Worm (Caenorhabditis elegans): Measurements from ENCODE around the gene rme-6.

The rme-6 gene

DNA sequence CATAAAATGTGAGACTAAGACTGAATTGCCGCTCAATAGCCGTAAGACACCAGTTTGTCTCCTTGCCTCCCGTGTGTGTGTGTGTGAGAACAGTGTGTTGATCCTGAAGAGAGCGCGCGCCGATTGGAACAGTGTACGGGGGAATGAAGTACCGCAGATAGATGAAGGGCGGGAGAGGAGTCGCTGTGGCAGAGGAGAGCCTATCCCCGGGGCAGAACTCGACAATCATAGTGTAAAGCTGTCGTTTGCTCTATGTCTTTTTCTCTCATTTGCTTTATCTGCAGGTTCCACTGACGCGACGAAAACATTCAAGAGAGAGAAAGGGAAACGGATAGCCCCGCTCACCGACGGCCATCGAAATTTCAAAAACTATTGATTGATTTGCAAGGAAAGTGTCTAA lies 15.0 kb upstream of the rme-6 start:
- peak; percentile 6 for TF ChIP-seq C34F6.9 (tag; optimal IDR thresholded peaks at IDR 0.05)
- TF ChIP-seq sma-9 (GFP tag; optimal IDR thresholded peaks at IDR 0.05): peak; percentile 48
- no peak for TF ChIP-seq sma-9 (tag; optimal IDR thresholded peaks at IDR 0.05)
- no peak for TF ChIP-seq nhr-21 (tag; optimal IDR thresholded peaks at IDR 0.05)
- peak; percentile 71 for TF ChIP-seq F13H6.1 (tag; optimal IDR thresholded peaks at IDR 0.05)

DNA sequence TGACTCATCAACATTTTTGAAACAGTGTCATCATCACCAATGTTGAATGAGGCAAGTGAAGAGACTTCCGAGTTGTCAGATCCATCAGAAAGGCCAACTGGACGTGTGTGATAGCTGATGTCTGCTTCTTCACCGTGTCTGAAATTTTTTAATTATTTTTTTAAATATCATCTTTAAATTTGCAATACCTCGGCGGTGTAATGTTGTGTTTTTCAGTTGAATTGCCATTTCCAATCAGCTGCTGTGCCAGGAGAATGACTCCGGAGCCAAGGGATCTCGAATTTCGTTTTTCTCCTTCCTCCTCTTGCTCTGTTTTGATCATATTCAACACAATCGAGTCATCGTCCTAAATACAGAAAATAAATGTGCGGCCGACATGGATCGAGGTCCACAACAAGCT lies 12.0 kb upstream of the rme-6 start:
- no peak for TF ChIP-seq nhr-77 (tag; optimal IDR thresholded peaks at IDR 0.05)
- no peak for TF ChIP-seq aly-2 (tag; optimal IDR thresholded peaks at IDR 0.05)
- no peak for TF ChIP-seq nhr-23 (tag; optimal IDR thresholded peaks at IDR 0.05)
- TF ChIP-seq R02D3.7 (tag; optimal IDR thresholded peaks at IDR 0.05): no peak
- no peak for TF ChIP-seq nhr-11 (tag; optimal IDR thresholded peaks at IDR 0.05)
- TF ChIP-seq dmd-4 (tag; optimal IDR thresholded peaks at IDR 0.05): no peak
- TF ChIP-seq fos-1 (tag; optimal IDR thresholded peaks at IDR 0.05): no peak
- TF ChIP-seq alr-1 (tag; optimal IDR thresholded peaks at IDR 0.05): no peak
- TF ChIP-seq sem-4 (tag; optimal IDR thresholded peaks at IDR 0.05): no peak
- no peak for TF ChIP-seq elt-3 (tag; optimal IDR thresholded peaks at IDR 0.05)

DNA sequence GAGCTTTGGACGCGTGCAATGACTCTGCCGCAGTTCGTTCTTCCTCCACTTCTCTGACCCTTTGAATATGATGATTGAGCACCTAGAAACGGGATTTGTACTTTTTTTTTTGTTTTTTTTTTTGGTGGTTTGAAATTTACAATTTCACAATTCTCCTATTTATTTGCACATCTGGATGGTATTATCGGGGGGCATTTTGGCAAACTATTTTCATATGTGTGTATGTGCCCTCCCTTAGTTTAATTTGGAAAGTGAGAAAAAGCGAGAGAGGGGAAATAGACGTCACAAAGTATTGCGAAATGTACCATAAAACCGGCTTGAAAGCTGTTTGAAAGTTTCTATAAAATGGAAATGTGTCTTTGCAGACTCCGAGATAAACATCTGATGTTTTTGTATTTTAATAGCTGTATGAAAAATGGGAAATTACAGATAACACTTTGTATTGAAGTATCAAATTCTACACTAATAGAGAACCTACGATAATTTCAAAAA lies 10.5 kb upstream of the rme-6 start:
- no peak for TF ChIP-seq mbf-1 (tag; optimal IDR thresholded peaks at IDR 0.05)
- peak; percentile 13 for TF ChIP-seq sem-4 (tag; optimal IDR thresholded peaks at IDR 0.05)
- TF ChIP-seq ztf-4 (tag; optimal IDR thresholded peaks at IDR 0.05): no peak
- TF ChIP-seq sma-9 (GFP tag; optimal IDR thresholded peaks at IDR 0.05): peak; percentile 6
- TF ChIP-seq sma-9 (tag; optimal IDR thresholded peaks at IDR 0.05): no peak
- TF ChIP-seq nhr-25 (tag; optimal IDR thresholded peaks at IDR 0.05): peak; percentile 57
- TF ChIP-seq nhr-12 (tag; optimal IDR thresholded peaks at IDR 0.05): no peak
- peak; percentile 9 for TF ChIP-seq unc-55 (GFP tag; optimal IDR thresholded peaks at IDR 0.05)

DNA sequence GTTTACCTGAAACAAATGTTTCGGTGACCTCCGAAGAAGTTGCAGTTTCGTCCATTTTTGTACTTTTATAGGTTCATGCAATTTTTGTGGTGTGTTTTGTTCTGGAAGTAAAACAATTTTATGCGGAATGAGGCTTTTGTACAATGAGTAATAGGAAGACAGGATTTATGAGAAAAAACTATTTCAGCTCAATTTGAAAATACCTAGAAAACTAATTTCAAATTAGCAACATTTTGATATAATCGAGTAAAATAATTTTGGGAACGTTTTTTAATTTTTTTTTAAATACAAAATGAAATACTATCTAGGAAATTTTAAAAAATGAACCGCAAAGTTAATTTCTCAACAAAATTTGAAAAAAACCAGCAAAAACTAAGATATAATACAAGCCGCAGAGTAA lies 8.9 kb upstream of the rme-6 start, which contains the start of gene rei-2:
rei-2 (minus strand) TSS at position 101 of the 400 bp plus-strand sequence.
- no peak for TF ChIP-seq F13H6.1 (tag; optimal IDR thresholded peaks at IDR 0.05)
- no peak for TF ChIP-seq ztf-11 (tag; optimal IDR thresholded peaks at IDR 0.05)
- TF ChIP-seq fos-1 (tag; optimal IDR thresholded peaks at IDR 0.05): no peak
- TF ChIP-seq ZK546.5 (tag; optimal IDR thresholded peaks at IDR 0.05): no peak
- TF ChIP-seq sma-3 (GFP tag; optimal IDR thresholded peaks at IDR 0.05): no peak
- no peak for TF ChIP-seq unc-62 (GFP tag; optimal IDR thresholded peaks at IDR 0.05)
- no peak for TF ChIP-seq lin-13 (GFP tag; optimal IDR thresholded peaks at IDR 0.05)
- TF ChIP-seq crh-2 (tag; optimal IDR thresholded peaks at IDR 0.05): no peak
- no peak for TF ChIP-seq egl-27 (tag; optimal IDR thresholded peaks at IDR 0.05)
- TF ChIP-seq peb-1 (tag; optimal IDR thresholded peaks at IDR 0.05): no peak
- no peak for TF ChIP-seq gmeb-1 (tag; optimal IDR thresholded peaks at IDR 0.05)
- no peak for TF ChIP-seq nhr-25 (tag; optimal IDR thresholded peaks at IDR 0.05)
- TF ChIP-seq lsy-2 (tag; optimal IDR thresholded peaks at IDR 0.05): no peak
- TF ChIP-seq ceh-82 (tag; optimal IDR thresholded peaks at IDR 0.05): no peak
- TF ChIP-seq mbf-1 (tag; optimal IDR thresholded peaks at IDR 0.05): no peak
- no peak for TF ChIP-seq aly-2 (tag; optimal IDR thresholded peaks at IDR 0.05)
- no peak for TF ChIP-seq nhr-237 (tag; optimal IDR thresholded peaks at IDR 0.05)
- TF ChIP-seq mab-5 (tag; optimal IDR thresholded peaks at IDR 0.05): no peak

DNA sequence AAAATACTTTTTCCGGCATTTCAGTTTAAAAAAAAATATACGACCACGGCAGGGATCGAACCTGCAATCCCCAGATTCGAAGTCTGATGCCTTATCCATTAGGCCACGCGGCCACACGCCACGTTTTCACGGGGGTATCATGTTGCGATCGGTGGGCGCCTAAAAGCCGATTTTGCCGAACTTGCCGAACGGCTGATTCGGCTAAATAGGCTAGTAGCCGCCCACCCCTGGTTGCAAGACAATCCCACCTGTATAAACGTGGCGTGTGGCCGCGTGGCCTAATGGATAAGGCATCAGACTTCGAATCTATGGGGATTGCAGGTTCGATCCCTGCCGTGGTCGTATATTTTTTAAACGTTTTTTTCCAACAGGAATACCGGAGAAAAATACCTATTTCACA lies 7.8 kb upstream of the rme-6 start:
- no peak for TF ChIP-seq sem-4 (tag; optimal IDR thresholded peaks at IDR 0.05)
- no peak for TF ChIP-seq crh-2 (tag; optimal IDR thresholded peaks at IDR 0.05)
- no peak for TF ChIP-seq aly-2 (tag; optimal IDR thresholded peaks at IDR 0.05)
- TF ChIP-seq F13H6.1 (tag; optimal IDR thresholded peaks at IDR 0.05): no peak
- TF ChIP-seq fos-1 (tag; optimal IDR thresholded peaks at IDR 0.05): no peak
- TF ChIP-seq R02D3.7 (tag; optimal IDR thresholded peaks at IDR 0.05): no peak
- no peak for TF ChIP-seq mab-5 (tag; optimal IDR thresholded peaks at IDR 0.05)
- no peak for TF ChIP-seq blmp-1 (tag; optimal IDR thresholded peaks at IDR 0.05; ENCODE audit: insufficient read depth)
- TF ChIP-seq nhr-21 (tag; optimal IDR thresholded peaks at IDR 0.05): no peak
- TF ChIP-seq lin-39 (tag; optimal IDR thresholded peaks at IDR 0.05): no peak
- TF ChIP-seq ceh-82 (tag; optimal IDR thresholded peaks at IDR 0.05): no peak
- TF ChIP-seq nhr-12 (tag; optimal IDR thresholded peaks at IDR 0.05): no peak
- TF ChIP-seq unc-62 (GFP tag; optimal IDR thresholded peaks at IDR 0.05): no peak
- TF ChIP-seq C34F6.9 (tag; optimal IDR thresholded peaks at IDR 0.05): no peak
- TF ChIP-seq ztf-4 (tag; optimal IDR thresholded peaks at IDR 0.05): no peak
- TF ChIP-seq nhr-10 (tag; optimal IDR thresholded peaks at IDR 0.05): no peak
- no peak for TF ChIP-seq gmeb-1 (tag; optimal IDR thresholded peaks at IDR 0.05)
- no peak for TF ChIP-seq unc-39 (tag; optimal IDR thresholded peaks at IDR 0.05)
- no peak for TF ChIP-seq ZK546.5 (tag; optimal IDR thresholded peaks at IDR 0.05)
- no peak for TF ChIP-seq skn-1 (tag; optimal IDR thresholded peaks at IDR 0.05)

Data from whole organism, L2 larva.